Fruit fly (Drosophila melanogaster) whole organism, prepupa: Measurements from ENCODE around the gene CG13003.
A peak's percentile ranks its signal among the peaks of the same experiment; 100 is the strongest.

Experiments
- Blimp-1 ChIP-seq: fragments of 200-800 bp; sonication (Bioruptor generic); optimal IDR thresholded peaks from 3 replicates; lab custom pipeline; 2017; ENCODE audit warnings: missing biosample characterization, missing genetic modification characterization, mild to moderate bottlenecking, moderate library complexity, missing genetic modification reagents
- CG10631 ChIP-seq: fragments of 200-800 bp; sonication (Bioruptor generic); optimal IDR thresholded peaks from 2 replicates; lab custom pipeline; 2016; ENCODE audit warnings: missing biosample characterization, missing genetic modification characterization
- CG10669 ChIP-seq: fragments of 200-800 bp; sonication (Bioruptor generic); optimal IDR thresholded peaks from 3 replicates; lab custom pipeline; 2018; ENCODE audit warnings: missing biosample characterization, mild to moderate bottlenecking, missing genetic modification characterization, moderate library complexity
- CG11294 ChIP-seq: fragments of 200-800 bp; sonication (Bioruptor generic); IDR thresholded peaks from 2 replicates; pipeline ENCODE4 v1.3.6; 2022; ENCODE audit warnings: missing biosample characterization, missing genetic modification characterization
- CG11762 ChIP-seq: fragments of 200-800 bp; sonication (Bioruptor generic); optimal IDR thresholded peaks from 3 replicates; lab custom pipeline; 2016; ENCODE audit warnings: missing biosample characterization, missing genetic modification characterization; ENCODE audit not compliant: insufficient read depth
- CG11902 ChIP-seq: fragments of 200-800 bp; sonication (Bioruptor generic); optimal IDR thresholded peaks from 3 replicates; lab custom pipeline; 2016; ENCODE audit warnings: missing biosample characterization, missing genetic modification characterization
- CG15336 ChIP-seq: fragments of 200-800 bp; sonication (Bioruptor generic); IDR thresholded peaks from 2 replicates; pipeline ENCODE4 v1.3.6; 2022; ENCODE audit warnings: missing biosample characterization, missing genetic modification characterization
- CG1621 ChIP-seq: fragments of 200-800 bp; sonication (Bioruptor generic); optimal IDR thresholded peaks from 3 replicates; lab custom pipeline; 2018; ENCODE audit warnings: missing biosample characterization, mild to moderate bottlenecking, missing genetic modification characterization
- CG3032 ChIP-seq: fragments of 200-800 bp; optimal IDR thresholded peaks from 2 replicates; lab custom pipeline; 2019; ENCODE audit warnings: missing biosample characterization, mild to moderate bottlenecking, missing genetic modification characterization, moderate library complexity
- CG31627 ChIP-seq: fragments of 200-800 bp; sonication (Bioruptor generic); optimal IDR thresholded peaks from 3 replicates; lab custom pipeline; 2016; ENCODE audit warnings: missing biosample characterization, missing genetic modification characterization
- CG32006 ChIP-seq: fragments of 200-800 bp; sonication (Bioruptor generic); optimal IDR thresholded peaks from 3 replicates; lab custom pipeline; 2017; ENCODE audit warnings: missing biosample characterization, mild to moderate bottlenecking, missing genetic modification characterization
- CG34406 ChIP-seq: fragments of 200-800 bp; sonication (Bioruptor generic); optimal IDR thresholded peaks from 3 replicates; lab custom pipeline; 2016; ENCODE audit warnings: missing biosample characterization, missing genetic modification characterization
- CG4318 ChIP-seq: fragments of 200-800 bp; sonication (Bioruptor generic); optimal IDR thresholded peaks from 3 replicates; lab custom pipeline; 2017; ENCODE audit warnings: missing biosample characterization, mild to moderate bottlenecking, missing genetic modification characterization
- CG6163 ChIP-seq: fragments of 200-800 bp; sonication (Bioruptor generic); IDR thresholded peaks from 3 replicates; pipeline ENCODE4 v1.3.6; 2022; ENCODE audit warnings: missing biosample characterization, missing genetic modification characterization
- CG6792 ChIP-seq: fragments of 200-800 bp; sonication (Bioruptor generic); optimal IDR thresholded peaks from 3 replicates; lab custom pipeline; 2016; ENCODE audit warnings: missing biosample characterization, missing genetic modification characterization
- CG6808 ChIP-seq: fragments of 200-800 bp; sonication (Bioruptor generic); optimal IDR thresholded peaks from 3 replicates; lab custom pipeline; 2017; ENCODE audit warnings: missing biosample characterization, missing genetic modification characterization, mild to moderate bottlenecking, moderate library complexity, missing genetic modification reagents
- CG7368 ChIP-seq: fragments of 200-800 bp; sonication (Bioruptor generic); optimal IDR thresholded peaks from 3 replicates; lab custom pipeline; 2016; ENCODE audit warnings: missing biosample characterization, missing genetic modification characterization
- CG8119 ChIP-seq: fragments of 200-800 bp; sonication (Bioruptor generic); IDR thresholded peaks from 3 replicates; pipeline ENCODE4 v1.3.6; 2022; ENCODE audit warnings: missing biosample characterization, missing genetic modification characterization
- CG8632 ChIP-seq: fragments of 200-800 bp; sonication (Bioruptor generic); optimal IDR thresholded peaks from 3 replicates; lab custom pipeline; 2016; ENCODE audit warnings: missing biosample characterization, missing genetic modification characterization
- Eip75B ChIP-seq: fragments of 200-800 bp; sonication (Bioruptor generic); optimal IDR thresholded peaks from 3 replicates; lab custom pipeline; 2016; ENCODE audit warnings: missing biosample characterization, missing genetic modification characterization
- Eip78C ChIP-seq: fragments of 200-800 bp; sonication (Bioruptor generic); peaks from one replicate; lab custom pipeline; 2016; ENCODE audit warnings: missing biosample characterization, missing genetic modification characterization
- Eip93F ChIP-seq: fragments of 200-800 bp; sonication (Bioruptor generic); optimal IDR thresholded peaks from 2 replicates; lab custom pipeline; 2016; ENCODE audit warnings: missing biosample characterization, mild to moderate bottlenecking, missing genetic modification characterization
- Ets96B ChIP-seq: fragments of 200-800 bp; optimal IDR thresholded peaks from 2 replicates; lab custom pipeline; 2019; ENCODE audit warnings: missing biosample characterization, mild to moderate bottlenecking, missing genetic modification characterization, moderate library complexity
- Gug ChIP-seq: fragments of 200-800 bp; sonication (Bioruptor generic); IDR thresholded peaks from 2 replicates; pipeline ENCODE4 v1.3.6; 2022; ENCODE audit warnings: missing biosample characterization, missing genetic modification characterization
- Hr38 ChIP-seq: sonication (Bioruptor generic); optimal IDR thresholded peaks from 2 replicates; lab custom pipeline; 2016; ENCODE audit warnings: missing biosample characterization, missing genetic modification characterization
- Hr4 ChIP-seq: fragments of 200-800 bp; sonication (Bioruptor generic); optimal IDR thresholded peaks from 3 replicates; lab custom pipeline; 2016; ENCODE audit warnings: missing biosample characterization, missing genetic modification characterization
- Lpt ChIP-seq: fragments of 200-800 bp; sonication (Bioruptor generic); optimal IDR thresholded peaks from 3 replicates; lab custom pipeline; 2016; ENCODE audit warnings: missing biosample characterization, missing genetic modification characterization
- Met ChIP-seq: fragments of 200-800 bp; sonication (Bioruptor generic); optimal IDR thresholded peaks from 3 replicates; lab custom pipeline; 2016; ENCODE audit warnings: missing biosample characterization, missing genetic modification characterization
- OdsH ChIP-seq: fragments of 200-800 bp; sonication (Bioruptor generic); optimal IDR thresholded peaks from 3 replicates; lab custom pipeline; 2016; ENCODE audit warnings: missing biosample characterization, missing genetic modification characterization
- Smox ChIP-seq: fragments of 200-800 bp; sonication (Bioruptor generic); optimal IDR thresholded peaks from 3 replicates; lab custom pipeline; 2016; ENCODE audit warnings: missing biosample characterization, missing genetic modification characterization
- Sox102F ChIP-seq: fragments of 200-800 bp; sonication (Bioruptor generic); optimal IDR thresholded peaks from 2 replicates; lab custom pipeline; 2016; ENCODE audit warnings: missing biosample characterization, mild to moderate bottlenecking, missing genetic modification characterization
- Sox14 ChIP-seq: fragments of 200-800 bp; sonication (Bioruptor generic); optimal IDR thresholded peaks from 3 replicates; lab custom pipeline; 2016; ENCODE audit warnings: missing biosample characterization, missing genetic modification characterization
- Sox15 ChIP-seq: fragments of 200-800 bp; sonication (Bioruptor generic); optimal IDR thresholded peaks from 3 replicates; lab custom pipeline; 2016; ENCODE audit warnings: missing biosample characterization, missing genetic modification characterization
- achi ChIP-seq: fragments of 200-800 bp; sonication (Bioruptor generic); optimal IDR thresholded peaks from 3 replicates; lab custom pipeline; 2016; ENCODE audit warnings: missing biosample characterization, missing genetic modification characterization
- acj6 ChIP-seq: fragments of 200-800 bp; sonication (Bioruptor generic); optimal IDR thresholded peaks from 3 replicates; lab custom pipeline; 2016; ENCODE audit warnings: missing biosample characterization, missing genetic modification characterization
- cyc ChIP-seq: fragments of 200-800 bp; sonication (Bioruptor generic); optimal IDR thresholded peaks from 3 replicates; lab custom pipeline; 2016; ENCODE audit warnings: missing biosample characterization, missing genetic modification characterization
- dsx ChIP-seq: fragments of 200-800 bp; optimal IDR thresholded peaks from 3 replicates; lab custom pipeline; 2019; ENCODE audit warnings: missing biosample characterization, mild to moderate bottlenecking, missing genetic modification characterization, moderate library complexity; ENCODE audit not compliant: poor library complexity, severe bottlenecking
- esn ChIP-seq: fragments of 200-800 bp; sonication (Bioruptor generic); optimal IDR thresholded peaks from 2 replicates; lab custom pipeline; 2016; ENCODE audit warnings: missing biosample characterization, mild to moderate bottlenecking, missing genetic modification characterization, moderate library complexity
- fkh ChIP-seq: fragments of 200-800 bp; sonication (Bioruptor generic); optimal IDR thresholded peaks from 3 replicates; lab custom pipeline; 2017; ENCODE audit warnings: missing biosample characterization, mild to moderate bottlenecking, missing genetic modification characterization, moderate library complexity
- lz ChIP-seq: fragments of 200-800 bp; sonication (Bioruptor generic); optimal IDR thresholded peaks from 3 replicates; lab custom pipeline; 2016; ENCODE audit warnings: missing biosample characterization, missing genetic modification characterization
- pdm3 ChIP-seq: fragments of 200-800 bp; sonication (Bioruptor generic); optimal IDR thresholded peaks from 3 replicates; lab custom pipeline; 2016; ENCODE audit warnings: missing biosample characterization, missing genetic modification characterization
- salr ChIP-seq, 2 experiments: fragments of 200-800 bp; sonication (Bioruptor generic); optimal IDR thresholded peaks; 3 replicates each; lab custom pipeline; 2016 to 2018; ENCODE audit warnings: missing biosample characterization in 2 of 2, missing genetic modification characterization in 2 of 2, mild to moderate bottlenecking in 1 of 2
- spab ChIP-seq: fragments of 200-800 bp; sonication (Bioruptor generic); optimal IDR thresholded peaks from 2 replicates; lab custom pipeline; 2017; ENCODE audit warnings: missing biosample characterization, mild to moderate bottlenecking, missing genetic modification characterization, missing genetic modification reagents
- ss ChIP-seq, 2 experiments: fragments of 200-800 bp; sonication (Bioruptor generic); optimal IDR thresholded peaks; 2 replicates in 1 of 2; 3 replicates in 1 of 2; lab custom pipeline; 2017 to 2018; ENCODE audit warnings: mild to moderate bottlenecking in 2 of 2, missing biosample characterization in 2 of 2, missing genetic modification characterization in 2 of 2, moderate library complexity in 1 of 2
- svp ChIP-seq: fragments of 200-800 bp; sonication (Bioruptor generic); peaks from one replicate; lab custom pipeline; 2016; ENCODE audit warnings: missing biosample characterization, missing genetic modification characterization
- topi ChIP-seq: fragments of 200-800 bp; sonication (Bioruptor generic); optimal IDR thresholded peaks from 3 replicates; lab custom pipeline; 2016; ENCODE audit warnings: missing biosample characterization, missing genetic modification characterization
- vri ChIP-seq: fragments of 200-800 bp; sonication (Bioruptor generic); optimal IDR thresholded peaks from 3 replicates; lab custom pipeline; 2016; ENCODE audit warnings: missing biosample characterization, mild to moderate bottlenecking, missing genetic modification characterization

Gene CG13003

DNA sequence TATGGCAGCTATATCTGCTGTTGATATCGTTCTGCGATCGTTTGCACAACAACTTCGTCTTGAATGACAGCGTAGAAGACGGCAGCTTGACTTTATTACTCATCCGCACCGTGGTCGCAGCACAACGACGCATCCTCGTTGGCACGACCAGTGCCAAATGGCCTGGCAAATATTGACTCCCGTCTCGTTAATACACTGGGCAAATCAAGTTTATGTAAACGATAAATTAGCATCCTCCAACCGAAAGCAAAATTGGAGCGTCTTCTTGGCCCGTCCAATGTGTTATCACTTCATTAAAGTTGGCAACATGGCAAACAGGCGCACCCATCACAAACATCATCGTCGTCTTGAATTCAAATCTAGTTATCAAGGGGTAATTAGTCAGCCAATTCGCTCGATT is 41.1 kb upstream of the CG13003 start:
- peak; percentile 54 for TF ChIP-seq svp (GFP tag; lab: Kevin White, UChicago)
- TF ChIP-seq CG3032 (tag; lab: Kevin White, UChicago): no peak
- TF ChIP-seq CG10669 (GFP tag; lab: Kevin White, UChicago): peak; percentile 25
- TF ChIP-seq fkh (GFP tag; lab: Kevin White, UChicago): peak; percentile 71
- peak; percentile 16 for TF ChIP-seq vri (GFP tag; lab: Kevin White, UChicago)
- no peak for TF ChIP-seq dsx
- TF ChIP-seq OdsH (GFP tag; lab: Kevin White, UChicago): no peak
- no peak for TF ChIP-seq Eip93F (GFP tag; lab: Kevin White, UChicago)
- peak in 1 of 2 experiments; percentile 35 for TF ChIP-seq ss (GFP tag; optimal IDR thresholded peaks at IDR 0.05; lab: Kevin White, UChicago)
- no peak for TF ChIP-seq lz
- TF ChIP-seq CG6808 (GFP tag; lab: Kevin White, UChicago): peak; percentile 11
- TF ChIP-seq CG15336 (GFP tag; lab: Robert Waterston, UW): no peak
- no peak for TF ChIP-seq Blimp-1 (GFP tag; lab: Kevin White, UChicago)
- TF ChIP-seq Eip78C (GFP tag; lab: Kevin White, UChicago): peak; percentile 65
- TF ChIP-seq CG1621 (tag; lab: Kevin White, UChicago): peak; percentile 1

DNA sequence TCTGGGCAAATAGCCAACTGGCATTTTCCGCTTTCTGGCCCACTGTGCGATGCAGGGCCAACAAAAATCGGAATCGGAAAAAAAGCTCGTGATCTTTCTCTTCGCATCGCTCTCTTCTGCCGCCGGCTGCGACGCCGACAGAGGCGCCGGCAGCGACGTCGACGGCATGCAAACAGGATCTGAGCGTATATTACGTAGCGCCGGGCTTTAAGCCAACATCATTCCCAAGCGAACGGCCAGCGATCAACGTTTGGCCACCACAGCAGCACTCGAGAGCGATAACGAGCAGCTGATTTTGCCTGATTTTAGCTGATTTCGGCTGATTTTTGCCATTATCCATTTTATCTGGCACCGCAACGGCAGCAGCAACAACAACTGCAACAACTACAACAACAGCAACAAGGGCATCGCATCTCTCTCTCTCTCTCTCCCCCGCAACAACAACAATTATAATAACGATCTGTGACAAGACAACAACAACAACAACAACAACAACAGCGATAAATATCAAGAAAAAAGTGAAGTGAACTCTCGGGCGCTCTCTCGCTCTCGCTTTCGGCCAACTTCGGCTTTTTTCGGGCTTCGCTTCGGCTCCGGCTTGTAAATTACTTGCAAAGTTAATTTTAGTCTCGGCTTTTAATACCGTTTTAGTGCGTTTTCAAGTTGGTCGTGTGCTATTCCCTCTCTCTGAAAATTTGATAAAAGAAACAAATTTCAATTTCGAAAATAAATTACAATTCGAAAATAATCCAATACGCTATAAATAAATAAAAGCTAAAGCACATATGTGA is 36.8 kb upstream of the CG13003 start, which contains the start of gene CG4928:
Gene CG4928, plus strand, starts transcription at position 216 of the 791 bp plus-strand sequence.
- TF ChIP-seq fkh (GFP tag; lab: Kevin White, UChicago): peak; percentile 28
- TF ChIP-seq CG8119 (GFP tag; lab: Robert Waterston, UW): no peak
- TF ChIP-seq Ets96B (tag; lab: Kevin White, UChicago): no peak
- TF ChIP-seq CG6808 (GFP tag; lab: Kevin White, UChicago): no peak
- no peak for TF ChIP-seq CG4318 (GFP tag; lab: Kevin White, UChicago)
- TF ChIP-seq CG11902 (GFP tag; lab: Kevin White, UChicago): no peak
- TF ChIP-seq CG3032 (tag; lab: Kevin White, UChicago): no peak
- no peak for TF ChIP-seq CG8632
- TF ChIP-seq vri (GFP tag; lab: Kevin White, UChicago): no peak
- TF ChIP-seq CG11762: no peak
- TF ChIP-seq dsx: peak; percentile 11
- TF ChIP-seq pdm3 (GFP tag; lab: Kevin White, UChicago): no peak
- TF ChIP-seq CG32006 (GFP tag; lab: Kevin White, UChicago): no peak
- TF ChIP-seq svp (GFP tag; lab: Kevin White, UChicago): peak; percentile 31
- no peak for TF ChIP-seq esn
- TF ChIP-seq Smox (GFP tag; lab: Kevin White, UChicago): no peak
- no peak for TF ChIP-seq CG31627
- peak; percentile 70 for TF ChIP-seq Blimp-1 (GFP tag; lab: Kevin White, UChicago)
- no peak for TF ChIP-seq Sox14 (GFP tag; lab: Kevin White, UChicago)
- TF ChIP-seq Gug: no peak
- peak; percentile 71 for TF ChIP-seq Eip78C (GFP tag; lab: Kevin White, UChicago)
- TF ChIP-seq ss (GFP tag; optimal IDR thresholded peaks at IDR 0.05; lab: Kevin White, UChicago): peak in 1 of 2 experiments; percentile 29
- TF ChIP-seq Sox15 (GFP tag; lab: Kevin White, UChicago): no peak
- no peak for TF ChIP-seq CG11294 (GFP tag; lab: Robert Waterston, UW)
- no peak for TF ChIP-seq topi (GFP tag; lab: Kevin White, UChicago)
- TF ChIP-seq Eip93F (GFP tag; lab: Kevin White, UChicago): no peak
- TF ChIP-seq Met (GFP tag; lab: Kevin White, UChicago): no peak
- no peak for TF ChIP-seq CG7368
- TF ChIP-seq CG10631 (GFP tag; lab: Kevin White, UChicago): no peak
- TF ChIP-seq Sox102F (GFP tag; lab: Kevin White, UChicago): no peak
- TF ChIP-seq CG6163 (GFP tag; lab: Robert Waterston, UW): no peak
- TF ChIP-seq Hr38 (GFP tag; lab: Kevin White, UChicago): no peak
- peak; percentile 2 for TF ChIP-seq Lpt (GFP tag; lab: Kevin White, UChicago)
- TF ChIP-seq spab: no peak
- no peak for TF ChIP-seq CG1621 (tag; lab: Kevin White, UChicago)
- TF ChIP-seq acj6 (GFP tag; lab: Kevin White, UChicago): no peak
- no peak for TF ChIP-seq CG6792 (GFP tag; lab: Kevin White, UChicago)
- no peak for TF ChIP-seq Hr4
- no peak for TF ChIP-seq Eip75B (GFP tag; lab: Kevin White, UChicago)
- TF ChIP-seq CG34406 (GFP tag; lab: Kevin White, UChicago): no peak
- no peak for TF ChIP-seq achi
- no peak for TF ChIP-seq cyc (GFP tag; lab: Kevin White, UChicago)
- TF ChIP-seq salr (GFP tag; optimal IDR thresholded peaks at IDR 0.05; lab: Kevin White, UChicago): no peak
